Worm (Caenorhabditis elegans): ENCODE data around the gene fbxb-85.

DNA sequence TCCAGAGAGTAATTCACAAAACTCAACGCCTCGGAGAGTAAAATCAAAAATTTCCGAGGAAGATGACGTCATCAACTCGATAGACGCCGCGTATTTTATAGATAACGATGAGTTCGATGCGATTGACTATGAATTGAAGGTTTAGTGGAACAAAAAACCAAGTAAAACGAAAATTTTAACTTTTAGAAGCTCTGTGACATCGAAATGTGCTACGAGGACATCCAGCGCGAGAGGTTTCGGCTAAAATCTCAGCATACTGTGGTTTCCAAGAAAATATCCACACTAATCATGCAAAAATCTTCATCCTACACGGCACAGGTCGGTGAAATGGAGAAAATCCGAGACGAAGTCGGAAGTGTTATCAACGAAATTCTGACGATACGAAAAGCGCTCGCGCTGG lies 20.8 kb upstream of the fbxb-85 start:
- TF ChIP-seq cog-1 (tag; optimal IDR thresholded peaks at IDR 0.05) (no peak), tab-1 (GFP tag; IDR thresholded peaks at IDR 0.05) (no peak), ztf-29 (GFP tag; IDR thresholded peaks at IDR 0.05) (no peak), ztf-23 (GFP tag; IDR thresholded peaks at IDR 0.05) (no peak), flt-1 (GFP tag; IDR thresholded peaks at IDR 0.05) (no peak), med-1 (GFP tag; optimal IDR thresholded peaks at IDR 0.05; ENCODE audit: insufficient read depth) (no peak), klf-2 (GFP tag; conservative IDR thresholded peaks at IDR 0.05) (no peak)
